Fruit fly (Drosophila melanogaster): ENCODE data around the gene CG14260.

Gene CG14260

DNA sequence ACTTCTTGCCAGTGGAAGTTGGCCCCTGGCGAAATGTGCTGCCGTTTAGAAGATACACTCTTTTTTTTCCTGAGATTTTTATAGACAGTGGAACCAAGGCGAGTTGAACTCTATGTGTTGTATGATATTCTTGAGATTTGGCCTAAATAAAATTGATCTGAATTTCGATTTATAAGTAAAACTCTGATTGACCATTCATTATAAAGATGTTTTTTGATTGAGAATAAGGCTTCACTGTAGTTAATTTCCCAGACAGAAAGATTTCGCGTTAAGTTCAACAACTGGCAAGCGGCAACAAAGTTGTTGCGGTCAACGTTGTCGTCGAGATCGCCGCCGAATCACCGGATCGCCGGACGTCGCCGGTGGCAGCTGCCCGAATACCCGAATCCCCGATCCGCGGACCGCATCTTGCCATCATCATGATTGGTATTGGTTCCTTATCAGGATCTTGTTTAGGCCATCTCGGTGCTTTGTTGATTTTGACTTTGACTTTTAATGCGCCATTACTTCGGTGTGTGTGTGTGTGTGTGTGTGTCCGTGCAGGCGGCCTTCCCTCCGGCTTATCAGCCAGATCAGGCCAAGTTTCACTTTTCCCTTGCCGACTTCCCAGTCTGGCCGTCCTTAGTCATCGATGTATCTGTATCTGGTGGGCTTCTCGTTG is 43.1 kb upstream of the CG14260 start:
- TF ChIP-seq Hr39 (GFP tag; optimal IDR thresholded peaks at IDR 0.05): peak; percentile 17
- no peak for TF ChIP-seq CG11762 (GFP tag; optimal IDR thresholded peaks at IDR 0.05; ENCODE audit: insufficient read depth)
- peak; percentile 21 for TF ChIP-seq lz (GFP tag; optimal IDR thresholded peaks at IDR 0.05)
- peak; percentile 48 for TF ChIP-seq svp (GFP tag)
- peak; percentile 36 for TF ChIP-seq cyc (GFP tag; optimal IDR thresholded peaks at IDR 0.05)
- TF ChIP-seq CG8632 (GFP tag; optimal IDR thresholded peaks at IDR 0.05): peak; percentile 40
- TF ChIP-seq CG3919 (GFP tag; optimal IDR thresholded peaks at IDR 0.05): peak; percentile 53
- peak; percentile 98 for TF ChIP-seq dsx (GFP tag; optimal IDR thresholded peaks at IDR 0.05; ENCODE audit: poor library complexity, severe bottlenecking)
- no peak for TF ChIP-seq Sox14 (GFP tag; optimal IDR thresholded peaks at IDR 0.05)
- no peak for TF ChIP-seq Gug (GFP tag; IDR thresholded peaks at IDR 0.05)
- TF ChIP-seq CG16779 (tag; optimal IDR thresholded peaks at IDR 0.05): no peak
- peak; percentile 52 for TF ChIP-seq CG6792 (GFP tag; optimal IDR thresholded peaks at IDR 0.05)
- TF ChIP-seq acj6 (GFP tag; optimal IDR thresholded peaks at IDR 0.05): peak; percentile 11
- peak; percentile 73 for TF ChIP-seq Blimp-1 (GFP tag; optimal IDR thresholded peaks at IDR 0.05)
- no peak for TF ChIP-seq CG1621 (tag; optimal IDR thresholded peaks at IDR 0.05)
- TF ChIP-seq CG10669 (GFP tag; optimal IDR thresholded peaks at IDR 0.05): peak; percentile 63
- TF ChIP-seq esn (GFP tag; optimal IDR thresholded peaks at IDR 0.05): peak; percentile 32
- peak in 1 of 2 experiments; percentile 37 for TF ChIP-seq ss (GFP tag; optimal IDR thresholded peaks at IDR 0.05)
- TF ChIP-seq vri (GFP tag; optimal IDR thresholded peaks at IDR 0.05): no peak
- peak; percentile 30 for TF ChIP-seq CG7368 (GFP tag; optimal IDR thresholded peaks at IDR 0.05)
- TF ChIP-seq Smox (GFP tag; optimal IDR thresholded peaks at IDR 0.05): peak; percentile 16
- peak; percentile 42 for TF ChIP-seq CG6808 (GFP tag; optimal IDR thresholded peaks at IDR 0.05)
- TF ChIP-seq achi (GFP tag; optimal IDR thresholded peaks at IDR 0.05): peak; percentile 39
- TF ChIP-seq CG6163 (GFP tag; IDR thresholded peaks at IDR 0.05): peak; percentile 59; the same call in 2 of the 3 replicates
- peak; percentile 23 for TF ChIP-seq Sox102F (GFP tag; optimal IDR thresholded peaks at IDR 0.05)
- TF ChIP-seq OdsH (GFP tag; optimal IDR thresholded peaks at IDR 0.05): peak; percentile 16
- peak; percentile 28 for TF ChIP-seq CG10631 (GFP tag; optimal IDR thresholded peaks at IDR 0.05)
- TF ChIP-seq fd59A (GFP tag; optimal IDR thresholded peaks at IDR 0.05): peak; percentile 47
- TF ChIP-seq Eip78C (GFP tag): peak; percentile 85
- no peak for TF ChIP-seq dac (GFP tag; optimal IDR thresholded peaks at IDR 0.05)
- TF ChIP-seq Lpt (GFP tag; optimal IDR thresholded peaks at IDR 0.05): no peak
- no peak for TF ChIP-seq fd85E (GFP tag; optimal IDR thresholded peaks at IDR 0.05)
- TF ChIP-seq CG8319 (GFP tag; optimal IDR thresholded peaks at IDR 0.05): peak; percentile 5
- no peak for TF ChIP-seq eg (GFP tag; IDR thresholded peaks at IDR 0.05)
- TF ChIP-seq pdm3 (GFP tag; optimal IDR thresholded peaks at IDR 0.05): peak; percentile 27
- TF ChIP-seq CG32006 (GFP tag; optimal IDR thresholded peaks at IDR 0.05): peak; percentile 7
- no peak for TF ChIP-seq Ets21C (GFP tag; optimal IDR thresholded peaks at IDR 0.05)
- no peak for TF ChIP-seq Hr38 (GFP tag; optimal IDR thresholded peaks at IDR 0.05)
- TF ChIP-seq Ets96B (tag; optimal IDR thresholded peaks at IDR 0.05): peak; percentile 66
- no peak for TF ChIP-seq Eip93F (GFP tag; optimal IDR thresholded peaks at IDR 0.05)
- peak; percentile 25 for TF ChIP-seq CG31627 (GFP tag; optimal IDR thresholded peaks at IDR 0.05)
- TF ChIP-seq CG11902 (GFP tag; optimal IDR thresholded peaks at IDR 0.05): peak; percentile 31
- peak; percentile 37 for TF ChIP-seq topi (GFP tag; optimal IDR thresholded peaks at IDR 0.05)
- peak; percentile 45 for TF ChIP-seq Eip75B (GFP tag; optimal IDR thresholded peaks at IDR 0.05)
- peak; percentile 42 for TF ChIP-seq Met (GFP tag; optimal IDR thresholded peaks at IDR 0.05)
- peak; percentile 46 for TF ChIP-seq spab (GFP tag; optimal IDR thresholded peaks at IDR 0.05)
- TF ChIP-seq CG34406 (GFP tag; optimal IDR thresholded peaks at IDR 0.05): peak; percentile 46
- TF ChIP-seq salr (GFP tag; optimal IDR thresholded peaks at IDR 0.05): no peak
- no peak for TF ChIP-seq net (GFP tag; optimal IDR thresholded peaks at IDR 0.05)
- peak; percentile 66 for TF ChIP-seq CG3032 (tag; optimal IDR thresholded peaks at IDR 0.05)
